Fruit fly (Drosophila melanogaster): Measurements from ENCODE around the gene Npc2b.

The Npc2b gene

dm6 chr3R:14056320-14057053, 32.8 kb upstream of the Npc2b start, which contains the start of gene foxo (continued):
- TF ChIP-seq CG1529 (GFP tag; optimal IDR thresholded peaks at IDR 0.05) (peak; percentile 59), org-1 (GFP tag; optimal IDR thresholded peaks at IDR 0.05) (peak; percentile 82), fd3F (GFP tag; optimal IDR thresholded peaks at IDR 0.05) (peak; percentile 77), CG13894 (tag; optimal IDR thresholded peaks at IDR 0.05) (peak; percentile 17), CG3065 (GFP tag; optimal IDR thresholded peaks at IDR 0.05) (peak; percentile 14), dan (GFP tag; IDR thresholded peaks at IDR 0.05) (no peak), B-H1 (GFP tag; IDR thresholded peaks at IDR 0.05) (no peak), CG42726 (GFP tag; IDR thresholded peaks at IDR 0.05; ENCODE audit: partially characterized antibody) (no peak), CG11247 (GFP tag; IDR thresholded peaks at IDR 0.05) (no peak), sens (GFP tag) (peak; percentile 82), hb (GFP tag; IDR thresholded peaks at IDR 0.05; ENCODE audit: partially characterized antibody) (no peak), bab2 (GFP tag; optimal IDR thresholded peaks at IDR 0.05) (peak; percentile 52), Jarid2 (GFP tag; optimal IDR thresholded peaks at IDR 0.05) (peak; percentile 89), dmrt11E (tag; optimal IDR thresholded peaks at IDR 0.05) (peak; percentile 18), al (GFP tag; IDR thresholded peaks at IDR 0.05) (peak; percentile 50; the same call in 1 of the 2 replicates), Ets97D (GFP tag; optimal IDR thresholded peaks at IDR 0.05) (no peak), br (optimal IDR thresholded peaks at IDR 0.05) (no peak), CG17568 (GFP tag; optimal IDR thresholded peaks at IDR 0.05) (peak; percentile 38), CG6813 (GFP tag; optimal IDR thresholded peaks at IDR 0.05) (peak; percentile 75), CG13624 (GFP tag; optimal IDR thresholded peaks at IDR 0.05) (peak; percentile 69), eve (GFP tag; optimal IDR thresholded peaks at IDR 0.05) (peak in 1 of 2 experiments; percentile 2), CG16815 (GFP tag; optimal IDR thresholded peaks at IDR 0.05) (peak; percentile 58), Nf-YA (GFP tag; IDR thresholded peaks at IDR 0.05) (no peak), CG5953 (GFP tag; IDR thresholded peaks at IDR 0.05) (0 out of 2 replicates have a peak, but pooled peaks have one; percentile 42), Asciz (GFP tag; optimal IDR thresholded peaks at IDR 0.05) (peak; percentile 87), danr (GFP tag; IDR thresholded peaks at IDR 0.05) (no peak), MTF-1 (GFP tag; optimal IDR thresholded peaks at IDR 0.05; ENCODE audit: borderline replicate concordance) (no peak), BEAF-32 (GFP tag; optimal IDR thresholded peaks at IDR 0.05) (no peak), NFAT (GFP tag; IDR thresholded peaks at IDR 0.05) (no peak), Nf-YC (tag; optimal IDR thresholded peaks at IDR 0.05) (peak; percentile 85), D (optimal IDR thresholded peaks at IDR 0.05) (no peak), D (GFP tag; optimal IDR thresholded peaks at IDR 0.05) (peak; percentile 76), Bgb (GFP tag; IDR thresholded peaks at IDR 0.05; ENCODE audit: partially characterized antibody) (peak; percentile 64), CG8478 (optimal IDR thresholded peaks at IDR 0.05) (no peak), so (GFP tag; IDR thresholded peaks at IDR 0.05) (peak; percentile 46; the same call in 1 of the 3 replicates), tgo (GFP tag; IDR thresholded peaks at IDR 0.05) (peak; percentile 63; the same call in 2 of the 3 replicates), ranshi (GFP tag; IDR thresholded peaks at IDR 0.05) (0 out of 2 replicates have a peak, but pooled peaks have one; percentile 48), bcd (GFP tag; optimal IDR thresholded peaks at IDR 0.05) (peak; percentile 85), cwo (GFP tag; optimal IDR thresholded peaks at IDR 0.05) (peak; percentile 44), schlank (tag; optimal IDR thresholded peaks at IDR 0.05) (no peak), CG31365 (tag; optimal IDR thresholded peaks at IDR 0.05) (no peak), CG16863 (GFP tag; optimal IDR thresholded peaks at IDR 0.05) (no peak), CG14014 (GFP tag; IDR thresholded peaks at IDR 0.05) (peak; percentile 44), kah (GFP tag; optimal IDR thresholded peaks at IDR 0.05) (peak; percentile 63), dimm (GFP tag; IDR thresholded peaks at IDR 0.05) (no peak), CG8944 (GFP tag; optimal IDR thresholded peaks at IDR 0.05) (no peak), sob (GFP tag; IDR thresholded peaks at IDR 0.05) (peak; percentile 41; the same call in 1 of the 2 replicates), sr (GFP tag; IDR thresholded peaks at IDR 0.05) (no peak), seq (GFP tag; IDR thresholded peaks at IDR 0.05) (no peak; the same call in 1 of the 2 replicates), Sox100B (GFP tag; optimal IDR thresholded peaks at IDR 0.05) (peak; percentile 94)

Data from whole organism, embryonic.